Worm (Caenorhabditis elegans) whole organism, L2 larva: Measurements from ENCODE around the gene Y53F4B.12.
A peak's percentile ranks its signal among the peaks of the same experiment; 100 is the strongest.

Source experiments
- C34F6.9 ChIP-seq: fragments of 150-350 bp; optimal IDR thresholded peaks from 2 replicates; lab custom pipeline; 2014; ENCODE audit warnings: missing biosample characterization, missing genetic modification characterization
- F13H6.1 ChIP-seq: sonication (generic microtip); optimal IDR thresholded peaks from 2 replicates; lab custom pipeline; 2016; ENCODE audit warnings: missing genetic modification characterization, missing compliant biosample characterization
- R02D3.7 ChIP-seq: fragments of 150-350 bp; optimal IDR thresholded peaks from 2 replicates; lab custom pipeline; 2014; ENCODE audit warnings: missing biosample characterization, missing genetic modification characterization
- alr-1 ChIP-seq: fragments of 150-350 bp; optimal IDR thresholded peaks from 2 replicates; lab custom pipeline; 2014; ENCODE audit warnings: missing biosample characterization, missing genetic modification characterization
- ama-1 ChIP-seq: fragments of 150-350 bp; optimal IDR thresholded peaks from 2 replicates; lab custom pipeline; 2018; ENCODE audit warnings: inconsistent platforms
- blmp-1 ChIP-seq: sonication (generic microtip); optimal IDR thresholded peaks from 2 replicates; lab custom pipeline; 2017; ENCODE audit warnings: missing genetic modification characterization, mild to moderate bottlenecking, missing compliant biosample characterization, antibody characterized with exemption, moderate library complexity; ENCODE audit not compliant: insufficient read depth
- ceh-16 ChIP-seq: fragments of 150-350 bp; optimal IDR thresholded peaks from 2 replicates; lab custom pipeline; 2014; ENCODE audit warnings: missing biosample characterization, missing genetic modification characterization
- crh-2 ChIP-seq: sonication (generic microtip); optimal IDR thresholded peaks from 2 replicates; lab custom pipeline; 2017; ENCODE audit warnings: missing biosample characterization, missing genetic modification characterization
- dmd-4 ChIP-seq: sonication (generic microtip); optimal IDR thresholded peaks from 2 replicates; lab custom pipeline; 2017; ENCODE audit warnings: missing biosample characterization, missing genetic modification characterization
- egl-27 ChIP-seq: sonication (generic microtip); optimal IDR thresholded peaks from 3 replicates; lab custom pipeline; 2017; ENCODE audit warnings: missing biosample characterization, missing genetic modification reagents, missing genetic modification characterization
- elt-1 ChIP-seq: fragments of 150-350 bp; optimal IDR thresholded peaks from 2 replicates; lab custom pipeline; 2014; ENCODE audit warnings: missing biosample characterization, missing genetic modification characterization
- lin-11 ChIP-seq: fragments of 150-350 bp; sonication (generic microtip); optimal IDR thresholded peaks from 2 replicates; lab custom pipeline; 2014; ENCODE audit warnings: missing biosample characterization, missing genetic modification characterization, inconsistent platforms, mixed read lengths
- lin-13 ChIP-seq: fragments of 150-350 bp; optimal IDR thresholded peaks from 2 replicates; lab custom pipeline; 2014; ENCODE audit warnings: missing biosample characterization, missing genetic modification reagents, missing genetic modification characterization
- lsy-2 ChIP-seq, 2 experiments: fragments of 150-350 bp in 1 of 2; sonication (generic microtip) in 1 of 2; optimal IDR thresholded peaks; 2 replicates each; lab custom pipeline; 2014 to 2017; ENCODE audit warnings: missing biosample characterization in 2 of 2, missing genetic modification characterization in 2 of 2
- mbf-1 ChIP-seq: sonication (generic microtip); optimal IDR thresholded peaks from 2 replicates; lab custom pipeline; 2017; ENCODE audit warnings: missing biosample characterization, missing genetic modification characterization
- mdl-1 ChIP-seq, 2 experiments: fragments of 150-350 bp in 1 of 2; sonication (generic microtip) in 1 of 2; optimal IDR thresholded peaks; 2 replicates each; lab custom pipeline; 2017; ENCODE audit warnings: missing biosample characterization in 2 of 2, missing genetic modification characterization in 2 of 2
- nhr-10 ChIP-seq: sonication (generic microtip); optimal IDR thresholded peaks from 2 replicates; lab custom pipeline; 2017; ENCODE audit warnings: missing biosample characterization, missing genetic modification characterization
- nhr-11 ChIP-seq: fragments of 150-350 bp; optimal IDR thresholded peaks from 2 replicates; lab custom pipeline; 2014; ENCODE audit warnings: missing biosample characterization, missing genetic modification characterization
- nhr-129 ChIP-seq: fragments of 150-350 bp; optimal IDR thresholded peaks from 2 replicates; lab custom pipeline; 2014; ENCODE audit warnings: missing biosample characterization, missing genetic modification characterization
- nhr-21 ChIP-seq: fragments of 150-350 bp; optimal IDR thresholded peaks from 2 replicates; lab custom pipeline; 2014; ENCODE audit warnings: missing biosample characterization, missing genetic modification characterization
- nhr-23 ChIP-seq: fragments of 150-350 bp; optimal IDR thresholded peaks from 2 replicates; lab custom pipeline; 2014; ENCODE audit warnings: missing biosample characterization, missing genetic modification reagents, missing genetic modification characterization
- nhr-237 ChIP-seq: fragments of 150-350 bp; optimal IDR thresholded peaks from 2 replicates; lab custom pipeline; 2014; ENCODE audit warnings: missing biosample characterization, missing genetic modification characterization
- nhr-25 ChIP-seq: fragments of 150-350 bp; sonication (generic microtip); optimal IDR thresholded peaks from 3 replicates; lab custom pipeline; 2014; ENCODE audit warnings: missing biosample characterization, missing genetic modification characterization
- nhr-77 ChIP-seq: fragments of 150-350 bp; optimal IDR thresholded peaks from 2 replicates; lab custom pipeline; 2014; ENCODE audit warnings: missing biosample characterization, missing genetic modification characterization
- sem-4 ChIP-seq: fragments of 150-350 bp; optimal IDR thresholded peaks from 2 replicates; lab custom pipeline; 2014; ENCODE audit warnings: missing biosample characterization, missing genetic modification reagents, missing genetic modification characterization
- skn-1 ChIP-seq: sonication (generic microtip); optimal IDR thresholded peaks from 2 replicates; lab custom pipeline; 2017; ENCODE audit warnings: missing biosample characterization, missing genetic modification characterization
- sma-3 ChIP-seq: sonication (generic microtip); optimal IDR thresholded peaks from 2 replicates; lab custom pipeline; 2016; ENCODE audit warnings: missing genetic modification reagents, missing genetic modification characterization, missing compliant biosample characterization
- unc-55 ChIP-seq: fragments of 150-350 bp; sonication (generic microtip); optimal IDR thresholded peaks from 3 replicates; lab custom pipeline; 2014; ENCODE audit warnings: missing biosample characterization, missing genetic modification reagents, missing genetic modification characterization
- unc-62 ChIP-seq: fragments of 150-350 bp; optimal IDR thresholded peaks from 2 replicates; lab custom pipeline; 2014; ENCODE audit warnings: missing biosample characterization, missing genetic modification reagents, missing genetic modification characterization
- zag-1 ChIP-seq: fragments of 150-350 bp; optimal IDR thresholded peaks from 2 replicates; lab custom pipeline; 2014; ENCODE audit warnings: missing biosample characterization, missing genetic modification characterization
- ztf-11 ChIP-seq: sonication (generic microtip); optimal IDR thresholded peaks from 2 replicates; lab custom pipeline; 2017; ENCODE audit warnings: missing biosample characterization, missing genetic modification characterization

Gene Y53F4B.12

DNA sequence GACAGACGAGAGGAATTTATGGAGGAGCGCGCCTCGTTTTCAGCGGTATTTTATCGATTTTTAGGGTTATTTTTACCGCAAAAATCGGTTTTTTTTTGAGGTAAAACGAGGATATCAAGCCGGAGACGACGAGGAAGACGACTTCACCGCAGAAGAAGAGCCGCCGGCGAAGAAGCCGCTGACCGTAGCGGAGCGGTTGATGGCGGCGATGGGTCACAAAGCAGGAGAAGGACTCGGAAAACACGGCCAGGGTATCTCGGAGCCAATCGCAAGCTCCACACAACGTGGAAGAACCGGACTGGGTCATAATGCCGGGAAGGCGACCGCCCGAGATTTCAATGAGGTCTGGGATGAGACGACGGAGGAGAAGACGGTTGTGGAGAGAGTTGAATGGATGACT, 7.4 kb downstream of the Y53F4B.12 start:
- TF ChIP-seq nhr-11 (tag; lab: Kevin White, UChicago): no peak
- TF ChIP-seq F13H6.1 (tag; lab: Kevin White, UChicago): no peak
- TF ChIP-seq nhr-10 (tag; lab: Kevin White, UChicago): no peak

DNA sequence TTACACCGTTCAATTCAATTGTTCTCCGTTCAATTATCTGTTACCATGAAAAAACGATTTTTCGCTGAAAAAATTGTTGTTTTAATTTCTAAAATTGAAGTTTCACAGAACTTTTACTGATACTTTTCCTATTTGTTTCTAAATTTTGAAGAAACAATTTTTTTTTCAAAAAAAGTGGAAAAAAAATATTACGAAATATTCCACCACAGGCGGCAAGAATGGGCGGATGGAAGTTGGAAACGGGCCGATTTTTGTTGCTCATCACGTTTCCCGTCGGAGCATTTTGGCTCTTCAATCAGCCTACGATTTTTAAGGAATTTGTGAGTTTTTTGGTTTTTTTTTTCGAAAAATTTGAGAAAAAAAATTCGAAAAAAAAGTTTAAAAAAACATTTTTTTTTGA, 18.8 kb downstream of the Y53F4B.12 start, which contains the start of gene Y53F4B.14:
Gene Y53F4B.14 (plus strand): TSS at position 210 of the 400 bp plus-strand sequence.
- TF ChIP-seq elt-1 (tag; lab: Kevin White, UChicago) (no peak), sma-3 (GFP tag; lab: Kevin White, UChicago) (no peak), alr-1 (tag; lab: Kevin White, UChicago) (no peak), R02D3.7 (tag; lab: Kevin White, UChicago) (no peak), lin-13 (GFP tag; lab: Kevin White, UChicago) (no peak), nhr-25 (tag; lab: Kevin White, UChicago) (no peak), unc-55 (GFP tag; lab: Kevin White, UChicago) (no peak)

DNA sequence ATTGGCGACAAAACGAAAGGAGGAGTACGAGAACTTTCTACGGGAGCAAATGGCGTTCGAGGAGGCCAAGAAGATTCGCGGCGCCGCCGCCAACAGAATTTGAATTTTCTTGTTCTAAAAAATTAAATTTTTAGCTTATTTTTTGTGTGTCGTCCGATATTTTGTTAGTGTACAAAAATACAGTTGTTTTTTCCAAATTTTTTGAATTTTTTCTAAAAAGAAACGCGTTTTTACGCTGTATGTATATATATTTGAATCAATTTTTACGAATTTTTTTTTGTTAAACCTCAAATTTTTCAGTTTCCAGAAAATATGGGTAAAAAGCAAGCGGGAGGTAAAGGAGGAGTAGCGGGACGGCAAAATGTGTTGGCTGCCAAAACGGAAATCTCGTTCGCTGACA, 20.1 kb downstream of the Y53F4B.12 start, which contains the start of gene trip-4:
Gene trip-4 (plus strand): TSS at position 301 of the 400 bp plus-strand sequence.
- TF ChIP-seq nhr-10 (tag; lab: Kevin White, UChicago): no peak

DNA sequence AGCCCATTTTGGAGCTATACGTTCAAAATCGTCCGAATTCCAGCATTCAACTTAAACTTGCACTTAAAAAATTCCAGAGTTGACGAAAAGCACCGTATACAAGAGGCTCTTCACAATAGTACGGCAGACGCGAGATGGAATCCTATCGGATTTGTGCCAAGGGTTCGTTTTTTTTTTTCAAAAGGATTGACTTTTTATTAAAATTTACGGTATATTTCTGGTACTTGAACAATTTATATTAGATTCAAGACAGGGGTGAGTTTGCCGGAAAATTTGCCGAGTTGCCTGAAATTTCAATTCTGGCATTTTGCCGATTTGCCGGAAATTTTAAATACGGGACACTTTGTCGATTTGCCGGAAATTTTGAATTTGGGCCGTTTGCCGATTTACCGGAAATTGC, 23.3 kb downstream of the Y53F4B.12 start:
- TF ChIP-seq crh-2: no peak
- no peak for TF ChIP-seq nhr-23 (tag; lab: Kevin White, UChicago)
- TF ChIP-seq mbf-1 (tag; lab: Kevin White, UChicago): no peak

DNA sequence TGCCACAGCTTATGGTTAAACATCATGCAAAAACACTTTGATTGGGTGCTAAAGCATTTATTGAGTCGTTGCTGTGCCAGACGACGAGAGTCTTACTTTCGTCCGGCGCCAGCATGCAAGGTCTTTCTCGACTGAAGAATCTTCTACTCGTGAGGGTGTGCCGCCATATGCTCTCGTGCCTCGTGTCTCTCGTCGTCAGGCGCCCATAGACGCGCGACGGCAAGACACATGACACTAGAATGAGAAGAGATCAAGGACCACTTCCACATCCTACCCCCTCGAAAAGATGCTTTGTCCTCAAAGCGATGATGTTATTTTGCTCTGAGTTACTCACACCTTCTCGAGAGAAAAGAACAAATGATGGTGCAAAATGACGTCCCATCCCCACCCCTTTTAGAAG, 23.8 kb downstream of the Y53F4B.12 start:
- peak in 1 of 2 experiments; percentile 21 for TF ChIP-seq mdl-1 (tag; optimal IDR thresholded peaks at IDR 0.05; lab: Kevin White, UChicago)
- peak; percentile 33 for TF ChIP-seq C34F6.9 (tag; lab: Kevin White, UChicago)
- TF ChIP-seq nhr-129 (tag; lab: Kevin White, UChicago): peak; percentile 46
- peak; percentile 4 for TF ChIP-seq unc-55 (GFP tag; lab: Kevin White, UChicago)
- TF ChIP-seq ama-1 (lab: Kevin White, UChicago): peak; percentile 19

DNA sequence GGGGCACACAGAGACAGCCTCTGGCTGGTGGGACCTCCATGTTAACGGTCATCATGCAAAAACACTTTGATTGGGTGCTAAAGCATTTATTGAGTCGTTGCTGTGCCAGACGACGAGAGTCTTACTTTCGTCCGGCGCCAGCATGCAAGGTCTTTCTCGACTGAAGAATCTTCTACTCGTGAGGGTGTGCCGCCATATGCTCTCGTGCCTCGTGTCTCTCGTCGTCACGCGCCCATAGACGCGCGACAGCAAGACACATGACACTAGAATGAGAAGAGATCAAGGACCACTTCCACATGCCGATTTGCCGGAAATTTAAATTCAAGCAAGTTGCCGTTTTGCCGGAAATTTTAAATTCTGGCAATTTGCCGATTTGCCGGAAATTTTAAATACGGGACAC, 24.8 kb downstream of the Y53F4B.12 start:
- peak in 1 of 2 experiments; percentile 4 for TF ChIP-seq mdl-1 (tag; optimal IDR thresholded peaks at IDR 0.05; lab: Kevin White, UChicago)

DNA sequence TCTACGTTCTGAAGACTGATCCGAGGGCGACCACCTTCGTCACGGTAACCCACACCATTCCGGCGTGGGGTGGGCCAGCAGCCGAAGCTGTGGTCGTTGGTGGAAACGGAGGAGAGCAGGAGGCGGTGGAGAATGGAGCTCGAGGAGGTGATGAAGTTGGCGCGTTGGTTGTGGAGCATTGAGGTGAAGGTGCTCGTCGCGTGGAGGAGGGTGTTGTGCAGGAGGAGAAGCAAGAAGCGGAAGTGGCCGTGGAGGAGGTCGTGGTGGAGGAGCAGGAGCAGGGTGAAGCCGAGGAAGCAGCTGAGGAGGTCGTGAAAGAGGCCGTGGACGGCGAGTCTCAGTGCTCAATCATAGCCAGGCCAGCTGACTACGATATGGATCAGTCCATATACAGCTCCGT, 39.3 kb downstream of the Y53F4B.12 start, which contains the start of gene Y53F4B.17:
Gene Y53F4B.17 (plus strand): TSS at position 375 of the 400 bp plus-strand sequence.
- TF ChIP-seq nhr-77 (tag; lab: Kevin White, UChicago) (no peak), nhr-21 (tag; lab: Kevin White, UChicago) (no peak), egl-27 (tag; lab: Kevin White, UChicago) (no peak), F13H6.1 (tag; lab: Kevin White, UChicago) (no peak), nhr-23 (tag; lab: Kevin White, UChicago) (no peak), sem-4 (tag; lab: Kevin White, UChicago) (no peak), blmp-1 (tag; lab: Kevin White, UChicago) (no peak), nhr-11 (tag; lab: Kevin White, UChicago) (no peak), nhr-10 (tag; lab: Kevin White, UChicago) (no peak), dmd-4 (tag; lab: Kevin White, UChicago) (no peak), zag-1 (tag; lab: Kevin White, UChicago) (no peak), lsy-2 (tag; optimal IDR thresholded peaks at IDR 0.05; lab: Kevin White, UChicago) (no peak), R02D3.7 (tag; lab: Kevin White, UChicago) (no peak)
- TF ChIP-seq, all 48 proteins: peak for 0

DNA sequence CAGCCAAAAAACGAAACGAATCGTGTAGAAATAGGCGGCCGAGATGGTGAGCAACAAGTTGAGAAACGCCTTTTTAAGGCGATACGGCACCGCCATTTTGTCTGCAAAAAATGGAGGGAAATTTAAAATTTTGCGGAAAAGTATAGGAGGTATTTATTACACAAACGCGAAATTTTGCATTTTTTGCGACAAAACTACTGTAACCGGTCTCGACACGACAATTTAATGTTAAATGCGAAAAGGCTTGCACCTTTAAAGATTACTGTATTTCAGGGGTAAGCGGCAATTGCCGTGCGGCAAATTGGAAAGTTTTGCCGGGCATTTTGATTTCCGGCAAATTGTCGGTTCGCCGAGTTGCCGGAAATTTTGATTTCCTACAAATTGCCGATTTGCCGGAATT, 52.5 kb downstream of the Y53F4B.12 start, which contains the start of gene Y53F4B.18:
Gene Y53F4B.18 (minus strand): TSS at position 101 of the 400 bp plus-strand sequence.
- no peak for TF ChIP-seq nhr-10 (tag; lab: Kevin White, UChicago)
- TF ChIP-seq lin-11 (tag; lab: Kevin White, UChicago): no peak
- TF ChIP-seq dmd-4 (tag; lab: Kevin White, UChicago): no peak
- no peak for TF ChIP-seq ztf-11 (tag; lab: Kevin White, UChicago)
- TF ChIP-seq nhr-237 (tag; lab: Kevin White, UChicago): no peak
- TF ChIP-seq skn-1 (tag; lab: Kevin White, UChicago): no peak
- no peak for TF ChIP-seq ceh-16 (tag; lab: Kevin White, UChicago)
- TF ChIP-seq nhr-129 (tag; lab: Kevin White, UChicago): no peak
- TF ChIP-seq unc-62 (GFP tag; lab: Kevin White, UChicago): no peak
- no peak for TF ChIP-seq zag-1 (tag; lab: Kevin White, UChicago)
